Fruit fly (Drosophila melanogaster) whole organism, prepupa: ENCODE data around the gene CG33107.

Experiments used
- Blimp-1 ChIP-seq: fragments of 200-800 bp; sonication (Bioruptor generic); optimal IDR thresholded peaks from 3 replicates; lab custom pipeline; 2017; ENCODE audit warnings: missing biosample characterization, missing genetic modification characterization, mild to moderate bottlenecking, moderate library complexity, missing genetic modification reagents
- CG10669 ChIP-seq: fragments of 200-800 bp; sonication (Bioruptor generic); optimal IDR thresholded peaks from 3 replicates; lab custom pipeline; 2018; ENCODE audit warnings: missing biosample characterization, mild to moderate bottlenecking, missing genetic modification characterization, moderate library complexity
- CG11294 ChIP-seq: fragments of 200-800 bp; sonication (Bioruptor generic); IDR thresholded peaks from 2 replicates; pipeline ENCODE4 v1.3.6; 2022; ENCODE audit warnings: missing biosample characterization, missing genetic modification characterization
- CG11762 ChIP-seq: fragments of 200-800 bp; sonication (Bioruptor generic); optimal IDR thresholded peaks from 3 replicates; lab custom pipeline; 2016; ENCODE audit warnings: missing biosample characterization, missing genetic modification characterization; ENCODE audit not compliant: insufficient read depth
- CG11902 ChIP-seq: fragments of 200-800 bp; sonication (Bioruptor generic); optimal IDR thresholded peaks from 3 replicates; lab custom pipeline; 2016; ENCODE audit warnings: missing biosample characterization, missing genetic modification characterization
- CG15336 ChIP-seq: fragments of 200-800 bp; sonication (Bioruptor generic); IDR thresholded peaks from 2 replicates; pipeline ENCODE4 v1.3.6; 2022; ENCODE audit warnings: missing biosample characterization, missing genetic modification characterization
- CG1621 ChIP-seq: fragments of 200-800 bp; sonication (Bioruptor generic); optimal IDR thresholded peaks from 3 replicates; lab custom pipeline; 2018; ENCODE audit warnings: missing biosample characterization, mild to moderate bottlenecking, missing genetic modification characterization
- CG3032 ChIP-seq: fragments of 200-800 bp; optimal IDR thresholded peaks from 2 replicates; lab custom pipeline; 2019; ENCODE audit warnings: missing biosample characterization, mild to moderate bottlenecking, missing genetic modification characterization, moderate library complexity
- CG31627 ChIP-seq: fragments of 200-800 bp; sonication (Bioruptor generic); optimal IDR thresholded peaks from 3 replicates; lab custom pipeline; 2016; ENCODE audit warnings: missing biosample characterization, missing genetic modification characterization
- CG32006 ChIP-seq: fragments of 200-800 bp; sonication (Bioruptor generic); optimal IDR thresholded peaks from 3 replicates; lab custom pipeline; 2017; ENCODE audit warnings: missing biosample characterization, mild to moderate bottlenecking, missing genetic modification characterization
- CG34406 ChIP-seq: fragments of 200-800 bp; sonication (Bioruptor generic); optimal IDR thresholded peaks from 3 replicates; lab custom pipeline; 2016; ENCODE audit warnings: missing biosample characterization, missing genetic modification characterization
- CG3919 ChIP-seq: fragments of 200-800 bp; sonication (Bioruptor generic); optimal IDR thresholded peaks from 3 replicates; lab custom pipeline; 2016; ENCODE audit warnings: missing biosample characterization, missing genetic modification characterization
- CG4318 ChIP-seq: fragments of 200-800 bp; sonication (Bioruptor generic); optimal IDR thresholded peaks from 3 replicates; lab custom pipeline; 2017; ENCODE audit warnings: missing biosample characterization, mild to moderate bottlenecking, missing genetic modification characterization
- CG6276 ChIP-seq: fragments of 200-800 bp; sonication (Bioruptor generic); optimal IDR thresholded peaks from 2 replicates; lab custom pipeline; 2017; ENCODE audit warnings: missing biosample characterization, mild to moderate bottlenecking, missing genetic modification characterization
- CG6792 ChIP-seq: fragments of 200-800 bp; sonication (Bioruptor generic); optimal IDR thresholded peaks from 3 replicates; lab custom pipeline; 2016; ENCODE audit warnings: missing biosample characterization, missing genetic modification characterization
- CG6808 ChIP-seq: fragments of 200-800 bp; sonication (Bioruptor generic); optimal IDR thresholded peaks from 3 replicates; lab custom pipeline; 2017; ENCODE audit warnings: missing biosample characterization, missing genetic modification characterization, mild to moderate bottlenecking, moderate library complexity, missing genetic modification reagents
- CG7368 ChIP-seq: fragments of 200-800 bp; sonication (Bioruptor generic); optimal IDR thresholded peaks from 3 replicates; lab custom pipeline; 2016; ENCODE audit warnings: missing biosample characterization, missing genetic modification characterization
- CG8119 ChIP-seq: fragments of 200-800 bp; sonication (Bioruptor generic); IDR thresholded peaks from 3 replicates; pipeline ENCODE4 v1.3.6; 2022; ENCODE audit warnings: missing biosample characterization, missing genetic modification characterization
- CG8319 ChIP-seq: fragments of 200-800 bp; sonication (Bioruptor generic); optimal IDR thresholded peaks from 3 replicates; lab custom pipeline; 2016; ENCODE audit warnings: missing biosample characterization, missing genetic modification characterization
- CG8632 ChIP-seq: fragments of 200-800 bp; sonication (Bioruptor generic); optimal IDR thresholded peaks from 3 replicates; lab custom pipeline; 2016; ENCODE audit warnings: missing biosample characterization, missing genetic modification characterization
- CG9139 ChIP-seq: fragments of 200-800 bp; sonication (Bioruptor generic); optimal IDR thresholded peaks from 3 replicates; lab custom pipeline; 2017; ENCODE audit warnings: missing biosample characterization, mild to moderate bottlenecking, missing genetic modification characterization
- Eip75B ChIP-seq: fragments of 200-800 bp; sonication (Bioruptor generic); optimal IDR thresholded peaks from 3 replicates; lab custom pipeline; 2016; ENCODE audit warnings: missing biosample characterization, missing genetic modification characterization
- Ets21C ChIP-seq: fragments of 200-800 bp; sonication (Bioruptor generic); optimal IDR thresholded peaks from 3 replicates; lab custom pipeline; 2016; ENCODE audit warnings: missing biosample characterization, missing genetic modification characterization
- Ets96B ChIP-seq: fragments of 200-800 bp; optimal IDR thresholded peaks from 2 replicates; lab custom pipeline; 2019; ENCODE audit warnings: missing biosample characterization, mild to moderate bottlenecking, missing genetic modification characterization, moderate library complexity
- Gug ChIP-seq: fragments of 200-800 bp; sonication (Bioruptor generic); IDR thresholded peaks from 2 replicates; pipeline ENCODE4 v1.3.6; 2022; ENCODE audit warnings: missing biosample characterization, missing genetic modification characterization
- Hr38 ChIP-seq: sonication (Bioruptor generic); optimal IDR thresholded peaks from 2 replicates; lab custom pipeline; 2016; ENCODE audit warnings: missing biosample characterization, missing genetic modification characterization
- Hr39 ChIP-seq: fragments of 200-800 bp; sonication (Bioruptor generic); optimal IDR thresholded peaks from 2 replicates; lab custom pipeline; 2016; ENCODE audit warnings: missing biosample characterization, missing genetic modification characterization
- Hr4 ChIP-seq: fragments of 200-800 bp; sonication (Bioruptor generic); optimal IDR thresholded peaks from 3 replicates; lab custom pipeline; 2016; ENCODE audit warnings: missing biosample characterization, missing genetic modification characterization
- Smox ChIP-seq: fragments of 200-800 bp; sonication (Bioruptor generic); optimal IDR thresholded peaks from 3 replicates; lab custom pipeline; 2016; ENCODE audit warnings: missing biosample characterization, missing genetic modification characterization
- Sox102F ChIP-seq: fragments of 200-800 bp; sonication (Bioruptor generic); optimal IDR thresholded peaks from 2 replicates; lab custom pipeline; 2016; ENCODE audit warnings: missing biosample characterization, mild to moderate bottlenecking, missing genetic modification characterization
- Sox14 ChIP-seq: fragments of 200-800 bp; sonication (Bioruptor generic); optimal IDR thresholded peaks from 3 replicates; lab custom pipeline; 2016; ENCODE audit warnings: missing biosample characterization, missing genetic modification characterization
- achi ChIP-seq: fragments of 200-800 bp; sonication (Bioruptor generic); optimal IDR thresholded peaks from 3 replicates; lab custom pipeline; 2016; ENCODE audit warnings: missing biosample characterization, missing genetic modification characterization
- acj6 ChIP-seq: fragments of 200-800 bp; sonication (Bioruptor generic); optimal IDR thresholded peaks from 3 replicates; lab custom pipeline; 2016; ENCODE audit warnings: missing biosample characterization, missing genetic modification characterization
- eg ChIP-seq: fragments of 200-800 bp; sonication (Bioruptor generic); IDR thresholded peaks from 3 replicates; pipeline ENCODE4 v1.3.6; 2022; ENCODE audit warnings: missing biosample characterization, missing genetic modification characterization
- fd59A ChIP-seq: fragments of 200-800 bp; sonication (Bioruptor generic); optimal IDR thresholded peaks from 2 replicates; lab custom pipeline; 2017; ENCODE audit warnings: missing biosample characterization, mild to moderate bottlenecking, missing genetic modification characterization, missing genetic modification reagents
- fkh ChIP-seq: fragments of 200-800 bp; sonication (Bioruptor generic); optimal IDR thresholded peaks from 3 replicates; lab custom pipeline; 2017; ENCODE audit warnings: missing biosample characterization, mild to moderate bottlenecking, missing genetic modification characterization, moderate library complexity
- lz ChIP-seq: fragments of 200-800 bp; sonication (Bioruptor generic); optimal IDR thresholded peaks from 3 replicates; lab custom pipeline; 2016; ENCODE audit warnings: missing biosample characterization, missing genetic modification characterization
- net ChIP-seq: fragments of 200-800 bp; sonication (Bioruptor generic); optimal IDR thresholded peaks from 3 replicates; lab custom pipeline; 2016; ENCODE audit warnings: missing biosample characterization, missing genetic modification characterization
- pdm3 ChIP-seq: fragments of 200-800 bp; sonication (Bioruptor generic); optimal IDR thresholded peaks from 3 replicates; lab custom pipeline; 2016; ENCODE audit warnings: missing biosample characterization, missing genetic modification characterization
- salr ChIP-seq, 2 experiments: fragments of 200-800 bp; sonication (Bioruptor generic); optimal IDR thresholded peaks; 3 replicates each; lab custom pipeline; 2016 to 2018; ENCODE audit warnings: missing biosample characterization in 2 of 2, missing genetic modification characterization in 2 of 2, mild to moderate bottlenecking in 1 of 2
- spab ChIP-seq: fragments of 200-800 bp; sonication (Bioruptor generic); optimal IDR thresholded peaks from 2 replicates; lab custom pipeline; 2017; ENCODE audit warnings: missing biosample characterization, mild to moderate bottlenecking, missing genetic modification characterization, missing genetic modification reagents
- topi ChIP-seq: fragments of 200-800 bp; sonication (Bioruptor generic); optimal IDR thresholded peaks from 3 replicates; lab custom pipeline; 2016; ENCODE audit warnings: missing biosample characterization, missing genetic modification characterization
- vri ChIP-seq: fragments of 200-800 bp; sonication (Bioruptor generic); optimal IDR thresholded peaks from 3 replicates; lab custom pipeline; 2016; ENCODE audit warnings: missing biosample characterization, mild to moderate bottlenecking, missing genetic modification characterization

Gene CG33107

DNA sequence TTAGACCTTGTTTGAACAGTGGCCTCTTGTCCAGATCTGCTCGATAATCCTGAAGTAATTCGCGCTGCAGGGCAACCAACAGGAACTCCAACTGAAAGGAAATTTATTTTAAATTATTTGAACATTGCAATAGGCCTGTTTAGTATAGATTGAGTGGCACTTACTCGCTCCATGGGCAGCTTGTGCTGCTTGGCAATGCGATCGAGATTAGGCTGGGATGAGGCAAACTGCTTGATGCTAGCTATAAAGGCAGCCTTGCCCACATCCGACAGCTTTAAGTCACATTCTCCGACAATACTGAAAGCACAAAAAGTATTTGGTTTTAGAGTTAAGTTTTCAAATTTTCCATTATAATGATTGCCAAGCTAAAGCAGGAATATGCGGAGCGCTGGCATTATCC, 24.7 kb upstream of the CG33107 start, which contains the start of gene CG13843:
Gene CG13843 (plus strand): TSS at position 301 of the 400 bp plus-strand sequence.
- TF ChIP-seq CG6276 (GFP tag; lab: Kevin White, UChicago) (no peak), lz (no peak), eg (GFP tag; lab: Robert Waterston, UW) (no peak), fd59A (GFP tag; lab: Kevin White, UChicago) (no peak), CG8632 (GFP tag; lab: Kevin White, UChicago) (no peak), Hr39 (GFP tag; lab: Kevin White, UChicago) (no peak), Blimp-1 (no peak), Ets96B (tag; lab: Kevin White, UChicago) (no peak), Ets21C (GFP tag; lab: Kevin White, UChicago) (no peak), CG7368 (GFP tag; lab: Kevin White, UChicago) (no peak), CG4318 (GFP tag; lab: Kevin White, UChicago) (no peak), topi (GFP tag; lab: Kevin White, UChicago) (no peak), spab (GFP tag; lab: Kevin White, UChicago) (no peak), Gug (GFP tag; lab: Robert Waterston, UW) (no peak), CG1621 (tag; lab: Kevin White, UChicago) (no peak), CG10669 (no peak), Sox14 (no peak), Smox (GFP tag; lab: Kevin White, UChicago) (no peak), achi (GFP tag; lab: Kevin White, UChicago) (no peak), CG6792 (GFP tag; lab: Kevin White, UChicago) (no peak)

DNA sequence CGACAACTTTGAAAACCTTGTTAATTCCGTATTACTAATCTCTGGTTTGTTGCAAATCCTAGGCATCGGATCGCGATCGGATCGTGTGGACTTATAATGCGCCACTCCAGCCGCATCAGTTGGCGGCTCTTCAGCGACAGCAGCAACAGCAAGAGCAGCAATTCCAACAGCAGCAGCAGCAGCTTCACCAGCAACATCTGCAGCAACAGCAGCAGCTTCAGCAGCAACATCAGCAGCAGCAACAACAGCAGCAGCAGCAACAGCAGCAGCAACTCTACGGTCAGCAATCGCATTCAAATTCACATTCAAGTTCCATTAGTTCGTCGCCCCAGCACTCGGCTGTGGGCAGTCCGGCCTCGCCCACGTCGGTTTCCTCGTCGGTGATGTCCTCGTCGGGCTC, 18.3 kb upstream of the CG33107 start:
- TF ChIP-seq pdm3 (no peak), CG10669 (no peak), Gug (GFP tag; lab: Robert Waterston, UW) (no peak), CG3919 (GFP tag; lab: Kevin White, UChicago) (no peak), lz (no peak), fkh (GFP tag; lab: Kevin White, UChicago) (no peak), CG9139 (GFP tag; lab: Kevin White, UChicago) (no peak), Hr38 (GFP tag; lab: Kevin White, UChicago) (no peak), CG8319 (no peak), Smox (GFP tag; lab: Kevin White, UChicago) (no peak), topi (GFP tag; lab: Kevin White, UChicago) (no peak), CG31627 (no peak), CG11762 (GFP tag; lab: Kevin White, UChicago) (no peak), Hr4 (GFP tag; lab: Kevin White, UChicago) (no peak), CG1621 (tag; lab: Kevin White, UChicago) (no peak), Blimp-1 (no peak), achi (GFP tag; lab: Kevin White, UChicago) (no peak), eg (GFP tag; lab: Robert Waterston, UW) (no peak), CG8632 (GFP tag; lab: Kevin White, UChicago) (no peak), Ets96B (tag; lab: Kevin White, UChicago) (no peak)

DNA sequence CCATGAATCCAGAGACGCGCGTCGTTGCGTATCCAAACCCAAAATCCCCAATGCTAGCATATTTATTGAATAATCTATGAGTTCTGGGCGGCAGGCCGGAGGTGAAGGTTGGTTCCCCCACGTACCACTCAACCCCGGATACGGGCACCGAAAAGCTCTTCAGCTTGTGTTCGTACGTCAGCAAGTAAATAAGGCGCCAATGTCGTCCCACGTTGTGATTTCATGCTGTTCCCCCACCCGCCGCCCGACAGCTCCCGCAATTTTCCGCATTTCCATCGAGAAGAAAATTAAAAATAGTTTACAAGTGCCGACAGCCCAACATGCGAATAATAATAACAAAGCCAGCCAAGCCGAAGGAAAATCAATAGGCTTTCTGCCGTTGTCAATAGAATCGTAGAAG, 14.2 kb upstream of the CG33107 start:
- TF ChIP-seq CG6792 (GFP tag; lab: Kevin White, UChicago) (no peak), Sox102F (GFP tag; lab: Kevin White, UChicago) (no peak), CG11902 (no peak), Hr4 (GFP tag; lab: Kevin White, UChicago) (no peak)

DNA sequence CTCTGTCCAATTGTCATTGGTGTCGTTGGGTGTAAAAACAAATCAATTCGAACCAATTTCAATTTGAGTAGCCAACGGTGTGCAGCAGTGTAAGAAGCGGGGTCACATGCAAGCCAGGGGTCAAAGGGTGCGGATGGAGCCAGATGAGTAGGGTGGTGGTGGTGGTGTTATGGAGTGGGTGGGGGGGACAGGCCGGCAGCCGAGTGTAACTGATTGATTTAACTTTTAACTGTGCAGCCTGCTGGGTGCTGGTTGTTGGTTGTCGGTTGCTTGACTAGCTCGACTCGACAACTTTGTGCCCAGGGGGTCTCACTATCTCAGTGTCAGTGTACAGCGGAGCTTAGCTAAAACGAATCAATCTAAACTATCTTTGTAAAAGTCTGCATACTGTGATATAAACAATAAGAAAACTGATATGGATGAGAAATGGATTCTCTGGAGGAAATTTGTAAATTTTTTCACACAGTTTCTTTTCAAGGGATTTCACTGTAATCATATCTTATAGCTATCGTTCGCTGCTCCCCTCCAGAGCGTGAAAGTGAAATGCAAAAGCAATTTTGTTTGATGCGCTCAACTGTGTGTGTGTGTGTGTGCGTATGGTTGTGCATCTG, 12.9 kb upstream of the CG33107 start:
- peak; percentile 90 for TF ChIP-seq CG8119 (GFP tag; lab: Robert Waterston, UW)
- TF ChIP-seq CG32006, result peak; percentile 91
- TF ChIP-seq salr (GFP tag; optimal IDR thresholded peaks at IDR 0.05; lab: Kevin White, UChicago), result peak in 1 of 2 experiments; percentile 21
- TF ChIP-seq CG31627, result no peak
- peak; percentile 76 for TF ChIP-seq CG11294 (GFP tag; lab: Robert Waterston, UW)
- no peak for TF ChIP-seq vri
- peak; percentile 44 for TF ChIP-seq Hr38 (GFP tag; lab: Kevin White, UChicago)
- no peak for TF ChIP-seq CG6808 (GFP tag; lab: Kevin White, UChicago)
- TF ChIP-seq CG3919 (GFP tag; lab: Kevin White, UChicago), result peak; percentile 68
- TF ChIP-seq spab (GFP tag; lab: Kevin White, UChicago), result no peak
- TF ChIP-seq Eip75B (GFP tag; lab: Kevin White, UChicago), result no peak
- TF ChIP-seq fd59A (GFP tag; lab: Kevin White, UChicago), result no peak
- TF ChIP-seq CG1621 (tag; lab: Kevin White, UChicago), result no peak
- TF ChIP-seq lz, result no peak
- no peak for TF ChIP-seq pdm3
- peak; percentile 94 for TF ChIP-seq eg (GFP tag; lab: Robert Waterston, UW)
- no peak for TF ChIP-seq CG34406 (GFP tag; lab: Kevin White, UChicago)
- no peak for TF ChIP-seq CG3032 (tag; lab: Kevin White, UChicago)
- TF ChIP-seq CG15336 (GFP tag; lab: Robert Waterston, UW), result peak; percentile 91
- peak; percentile 58 for TF ChIP-seq net
- no peak for TF ChIP-seq achi (GFP tag; lab: Kevin White, UChicago)
- no peak for TF ChIP-seq acj6 (GFP tag; lab: Kevin White, UChicago)
